Fruit fly (Drosophila melanogaster): ENCODE results near the gene CG5078.
A peak's percentile ranks its signal among the peaks of the same experiment; 100 is the strongest.

Gene CG5078

dm6 chr3L:20508136-20508635 lies 2.4 kb downstream of the CG5078 start (continued):
- TF ChIP-seq az2 (GFP tag; optimal IDR thresholded peaks at IDR 0.05) (peak; percentile 91), CG4424 (GFP tag; optimal IDR thresholded peaks at IDR 0.05) (peak; percentile 94), Hr39 (optimal IDR thresholded peaks at IDR 0.05) (no peak), fd64A (GFP tag; optimal IDR thresholded peaks at IDR 0.05) (peak; percentile 58), Dip2 (GFP tag; IDR thresholded peaks at IDR 0.05) (peak; percentile 66), CG4730 (GFP tag; IDR thresholded peaks at IDR 0.05) (peak; percentile 87), Jarid2 (GFP tag; optimal IDR thresholded peaks at IDR 0.05) (peak; percentile 74), shn (GFP tag; optimal IDR thresholded peaks at IDR 0.05) (peak; percentile 86), kah (GFP tag; optimal IDR thresholded peaks at IDR 0.05) (peak; percentile 63), CG12391 (tag; optimal IDR thresholded peaks at IDR 0.05) (peak; percentile 93), Optix (GFP tag; IDR thresholded peaks at IDR 0.05) (peak; percentile 54; the same call in 1 of the 3 replicates), sug (tag; optimal IDR thresholded peaks at IDR 0.05) (peak; percentile 92), CG2678 (tag; optimal IDR thresholded peaks at IDR 0.05) (peak; percentile 98), CG16815 (GFP tag; optimal IDR thresholded peaks at IDR 0.05) (peak; percentile 93), CG14667 (GFP tag; IDR thresholded peaks at IDR 0.05) (no peak; the same call in 1 of the 2 replicates), gsb-n (tag; optimal IDR thresholded peaks at IDR 0.05) (peak; percentile 76), CrebB (tag; optimal IDR thresholded peaks at IDR 0.05) (peak; percentile 91), D19B (GFP tag; optimal IDR thresholded peaks at IDR 0.05) (peak; percentile 91), CG11723 (GFP tag; optimal IDR thresholded peaks at IDR 0.05) (peak; percentile 82), lab (GFP tag; optimal IDR thresholded peaks at IDR 0.05) (peak; percentile 98), dmrt99B (tag; optimal IDR thresholded peaks at IDR 0.05) (peak; percentile 93), D (optimal IDR thresholded peaks at IDR 0.05) (no peak), D (GFP tag; optimal IDR thresholded peaks at IDR 0.05) (peak; percentile 84), NK7.1 (GFP tag; optimal IDR thresholded peaks at IDR 0.05) (peak; percentile 71), Nf-YA (GFP tag; IDR thresholded peaks at IDR 0.05) (peak; percentile 57; the same call in 1 of the 2 replicates), CG34422 (GFP tag; IDR thresholded peaks at IDR 0.05) (peak; percentile 93), BEAF-32 (GFP tag; optimal IDR thresholded peaks at IDR 0.05) (peak; percentile 31), CG4854 (GFP tag; optimal IDR thresholded peaks at IDR 0.05) (peak; percentile 86), Camta (GFP tag; optimal IDR thresholded peaks at IDR 0.05) (peak; percentile 89), CG18599 (GFP tag; optimal IDR thresholded peaks at IDR 0.05) (peak; percentile 98), oc (tag; optimal IDR thresholded peaks at IDR 0.05) (peak; percentile 78), CG9932 (GFP tag; IDR thresholded peaks at IDR 0.05) (peak; percentile 98), CG2120 (GFP tag; optimal IDR thresholded peaks at IDR 0.05) (peak; percentile 99), mld (GFP tag; IDR thresholded peaks at IDR 0.05; ENCODE audit: partially characterized antibody) (no peak), CG17829 (tag; optimal IDR thresholded peaks at IDR 0.05) (peak; percentile 90), Mes4 (GFP tag; optimal IDR thresholded peaks at IDR 0.05) (peak; percentile 77), pita (GFP tag; optimal IDR thresholded peaks at IDR 0.05) (no peak), dmrt11E (tag; optimal IDR thresholded peaks at IDR 0.05) (peak; percentile 78), Vsx1 (GFP tag; optimal IDR thresholded peaks at IDR 0.05) (peak; percentile 81), CG12299 (tag; optimal IDR thresholded peaks at IDR 0.05) (peak; percentile 77), Stat92E (GFP tag; optimal IDR thresholded peaks at IDR 0.05) (no peak), CG10462 (GFP tag; optimal IDR thresholded peaks at IDR 0.05) (peak; percentile 80), tin (GFP tag; optimal IDR thresholded peaks at IDR 0.05) (peak; percentile 95), Sry-β (GFP tag; optimal IDR thresholded peaks at IDR 0.05) (peak; percentile 15), CG1024 (GFP tag; IDR thresholded peaks at IDR 0.05) (peak; percentile 67), her (GFP tag; optimal IDR thresholded peaks at IDR 0.05) (peak; percentile 78), CG3163 (GFP tag; optimal IDR thresholded peaks at IDR 0.05) (peak; percentile 88), nmo (GFP tag; optimal IDR thresholded peaks at IDR 0.05) (peak; percentile 94), CG3407 (GFP tag; optimal IDR thresholded peaks at IDR 0.05) (peak; percentile 73), crol (GFP tag; IDR thresholded peaks at IDR 0.05) (no peak; the same call in 1 of the 2 replicates)
